Worm (Caenorhabditis elegans) whole organism, mixed stage, embryonic: ENCODE measurements around the gene Y42A5A.5.

Experiments
- blmp-1 ChIP-seq: fragments of 150-350 bp; optimal IDR thresholded peaks from 2 replicates; lab custom pipeline; 2014; ENCODE audit warnings: missing biosample characterization, missing genetic modification characterization
- elt-3 ChIP-seq: fragments of 150-350 bp; optimal IDR thresholded peaks from 2 replicates; lab custom pipeline; 2014; ENCODE audit warnings: missing biosample characterization, missing genetic modification characterization
- lin-13 ChIP-seq: fragments of 150-350 bp; optimal IDR thresholded peaks from 2 replicates; lab custom pipeline; 2014; ENCODE audit warnings: missing biosample characterization, missing genetic modification characterization
- lin-32 ChIP-seq: fragments of 200-800 bp; sonication (Bioruptor generic); optimal IDR thresholded peaks from 2 replicates; lab custom pipeline; 2018; ENCODE audit warnings: mild to moderate bottlenecking, missing genetic modification characterization, missing compliant biosample characterization
- mab-5 ChIP-seq: fragments of 150-350 bp; optimal IDR thresholded peaks from 2 replicates; lab custom pipeline; 2014; ENCODE audit warnings: missing biosample characterization, missing genetic modification characterization
- mep-1 ChIP-seq: fragments of 150-350 bp; optimal IDR thresholded peaks from 2 replicates; lab custom pipeline; 2017; ENCODE audit warnings: missing biosample characterization, missing genetic modification reagents, missing genetic modification characterization, inconsistent platforms
- pha-4 ChIP-seq: fragments of 150-350 bp; optimal IDR thresholded peaks from 2 replicates; lab custom pipeline; 2018; ENCODE audit warnings: missing biosample characterization, missing genetic modification reagents, missing genetic modification characterization
- snpc-4 ChIP-seq: fragments of 150-350 bp; optimal IDR thresholded peaks from 2 replicates; lab custom pipeline; 2014; ENCODE audit warnings: missing biosample characterization, missing genetic modification characterization
- unc-39 ChIP-seq: fragments of 150-350 bp; optimal IDR thresholded peaks from 2 replicates; lab custom pipeline; 2014; ENCODE audit warnings: missing biosample characterization, missing genetic modification characterization
- unc-62 ChIP-seq: fragments of 150-350 bp; optimal IDR thresholded peaks from 2 replicates; lab custom pipeline; 2014; ENCODE audit warnings: missing biosample characterization, missing genetic modification reagents, missing genetic modification characterization
- ztf-11 ChIP-seq: fragments of 150-350 bp; optimal IDR thresholded peaks from 2 replicates; lab custom pipeline; 2014; ENCODE audit warnings: missing biosample characterization, missing genetic modification characterization

- TF ChIP-seq unc-39 (tag; lab: Kevin White, UChicago), result no peak
- TF ChIP-seq unc-62 (GFP tag; lab: Kevin White, UChicago), result peak; percentile 32
- TF ChIP-seq mab-5 (tag; lab: Kevin White, UChicago), result no peak
- no peak for TF ChIP-seq elt-3 (tag; lab: Kevin White, UChicago)
- TF ChIP-seq pha-4 (tag; lab: Kevin White, UChicago), result no peak
- no peak for TF ChIP-seq lin-32 (GFP tag; lab: Kevin White, UChicago)
- no peak for TF ChIP-seq blmp-1
- TF ChIP-seq lin-13, result no peak
- TF ChIP-seq snpc-4 (tag; lab: Kevin White, UChicago), result no peak
- TF ChIP-seq ztf-11, result no peak
- TF ChIP-seq mep-1 (tag; lab: Kevin White, UChicago), result no peak
These were observed 29.0 kb downstream of the Y42A5A.5 start, which contains the start of gene act-1 for ce11 chrV:11080345-11081102.
